Worm (Caenorhabditis elegans) whole organism, L1 larva: ENCODE results near the gene trm-1.

Source experiments
- fkh-4 ChIP-seq: sonication (generic microtip); optimal IDR thresholded peaks from 2 replicates; lab custom pipeline; 2016; ENCODE audit warnings: missing compliant biosample characterization, missing genetic modification characterization, borderline replicate concordance
- irx-1 ChIP-seq: sonication (generic microtip); optimal IDR thresholded peaks from 2 replicates; lab custom pipeline; 2016; ENCODE audit warnings: missing genetic modification characterization, missing compliant biosample characterization
- nhr-19 ChIP-seq: fragments of 200-800 bp; sonication (Bioruptor generic); conservative IDR thresholded peaks from 2 replicates; pipeline ENCODE4 v1.3.6; 2022; ENCODE audit warnings: missing genetic modification characterization, missing compliant biosample characterization
- rnt-1 ChIP-seq: sonication (generic microtip); optimal IDR thresholded peaks from 2 replicates; lab custom pipeline; 2016; ENCODE audit warnings: mild to moderate bottlenecking, missing genetic modification characterization, moderate library complexity, missing compliant biosample characterization
- sox-4 ChIP-seq: sonication (generic microtip); optimal IDR thresholded peaks from 2 replicates; lab custom pipeline; 2016; ENCODE audit warnings: missing genetic modification characterization, missing compliant biosample characterization
- unc-130 ChIP-seq: fragments of 150-350 bp; optimal IDR thresholded peaks from 2 replicates; lab custom pipeline; 2017; ENCODE audit warnings: missing biosample characterization, missing genetic modification characterization, inconsistent platforms
- unc-98 ChIP-seq: fragments of 200-800 bp; sonication (Bioruptor generic); IDR thresholded peaks from 2 replicates; pipeline ENCODE4 v1.3.6; 2022; ENCODE audit warnings: missing genetic modification characterization, missing compliant biosample characterization
- ztf-11 ChIP-seq, 2 experiments: sonication (generic microtip); optimal IDR thresholded peaks; 2 replicates each; lab custom pipeline; 2016 to 2017; ENCODE audit warnings: missing genetic modification characterization in 2 of 2, missing biosample characterization in 1 of 2, missing compliant biosample characterization in 1 of 2

ce11 chrV:14175216-14175615, 10.2 kb downstream of the trm-1 start, which contains the start of gene cest-2.2:
- TF ChIP-seq unc-130 (tag; lab: Kevin White, UChicago) = no peak
- TF ChIP-seq nhr-19 (GFP tag; lab: Robert Waterston, UW) = no peak
- TF ChIP-seq rnt-1 (tag; lab: Kevin White, UChicago) = no peak
- no peak for TF ChIP-seq sox-4 (tag; lab: Kevin White, UChicago)
- no peak for TF ChIP-seq fkh-4
- TF ChIP-seq unc-98 (GFP tag; lab: Robert Waterston, UW) = no peak
- TF ChIP-seq ztf-11 (tag; optimal IDR thresholded peaks at IDR 0.05; lab: Kevin White, UChicago) = no peak
- TF ChIP-seq irx-1 = no peak
